Worm (Caenorhabditis elegans): ENCODE data around the gene tdo-2.

tdo-2 gene

DNA sequence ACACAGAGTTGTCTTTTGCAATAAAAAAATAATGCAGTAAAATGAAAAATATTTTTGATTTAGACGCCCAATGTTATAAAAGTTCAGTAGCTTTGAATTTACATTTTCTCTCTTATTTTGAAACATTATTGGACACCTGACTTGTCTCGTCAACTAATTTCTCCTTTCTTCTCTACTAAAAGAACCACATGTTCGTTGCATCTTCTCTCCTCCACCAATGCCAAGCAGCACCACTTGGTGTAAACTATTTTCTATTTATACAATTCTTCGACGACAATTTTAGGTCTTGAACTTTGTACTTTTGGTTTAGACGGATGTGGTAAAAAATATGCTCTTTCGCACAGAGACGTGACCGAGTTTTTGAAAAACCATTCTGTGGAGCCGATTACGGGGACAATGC, 10.9 kb upstream of the tdo-2 start:
- TF ChIP-seq xbp-1 (tag; optimal IDR thresholded peaks at IDR 0.05) (no peak), irx-1 (tag; optimal IDR thresholded peaks at IDR 0.05) (no peak), nhr-71 (tag; optimal IDR thresholded peaks at IDR 0.05) (peak; percentile 62), egl-13 (tag; optimal IDR thresholded peaks at IDR 0.05) (no peak), mdl-1 (tag; optimal IDR thresholded peaks at IDR 0.05) (no peak), unc-130 (tag; optimal IDR thresholded peaks at IDR 0.05) (no peak), efl-1 (optimal IDR thresholded peaks at IDR 0.05) (no peak), efl-1 (GFP tag; optimal IDR thresholded peaks at IDR 0.05 in 1 of 2) (no peak), rnt-1 (tag; optimal IDR thresholded peaks at IDR 0.05) (peak; percentile 50), mef-2 (tag; optimal IDR thresholded peaks at IDR 0.05) (peak; percentile 4), nhr-20 (tag; optimal IDR thresholded peaks at IDR 0.05) (peak; percentile 49), fkh-10 (GFP tag; optimal IDR thresholded peaks at IDR 0.05) (no peak), nhr-85 (tag) (peak; percentile 26), nhr-237 (tag; optimal IDR thresholded peaks at IDR 0.05) (no peak), ceh-88 (GFP tag; IDR thresholded peaks at IDR 0.05) (no peak), lsy-2 (tag; optimal IDR thresholded peaks at IDR 0.05) (peak in 1 of 2 experiments; percentile 34), ets-5 (GFP tag; IDR thresholded peaks at IDR 0.05) (no peak), dsc-1 (tag; optimal IDR thresholded peaks at IDR 0.05) (peak; percentile 49), nhr-19 (GFP tag; conservative IDR thresholded peaks at IDR 0.05) (peak; percentile 27), Y116A8C.19 (tag; optimal IDR thresholded peaks at IDR 0.05; ENCODE audit: borderline replicate concordance) (no peak), lin-14 (GFP tag; optimal IDR thresholded peaks at IDR 0.05) (peak; percentile 57), snpc-4 (tag; optimal IDR thresholded peaks at IDR 0.05) (no peak), elt-2 (tag; optimal IDR thresholded peaks at IDR 0.05) (no peak), nhr-90 (tag; optimal IDR thresholded peaks at IDR 0.05; ENCODE audit: poor library complexity) (no peak), jun-1 (tag; optimal IDR thresholded peaks at IDR 0.05) (no peak), hlh-17 (GFP tag; optimal IDR thresholded peaks at IDR 0.05; ENCODE audit: borderline replicate concordance) (no peak), nhr-84 (tag; optimal IDR thresholded peaks at IDR 0.05) (no peak), nhr-47 (tag; optimal IDR thresholded peaks at IDR 0.05) (no peak)

DNA sequence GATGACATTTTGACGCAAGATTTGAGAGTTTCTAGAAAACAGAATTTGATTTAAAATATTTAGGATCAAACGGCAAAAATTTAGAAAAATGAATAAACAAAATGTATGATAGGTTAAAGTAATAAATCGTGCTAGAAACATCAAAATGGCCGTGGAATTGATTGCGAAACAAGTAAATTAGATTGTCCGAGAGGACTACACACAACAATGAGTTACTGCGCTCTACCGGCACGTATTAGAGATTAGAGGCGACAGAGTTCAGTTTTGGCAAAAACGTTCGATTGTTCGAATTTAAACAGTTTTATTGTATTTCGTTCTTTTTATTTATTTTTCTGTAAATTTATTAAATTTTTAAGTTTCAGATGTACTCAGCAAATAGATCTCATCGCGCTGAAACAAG, 6.0 kb upstream of the tdo-2 start, which contains the start of the genes dnc-2 and bcl-7:
Gene dnc-2, minus strand, starts transcription at position 33 of the 400 bp plus-strand sequence.
Gene bcl-7, plus strand, starts transcription at position 363 of the 400 bp plus-strand sequence.
- TF ChIP-seq dpl-1 (GFP tag; optimal IDR thresholded peaks at IDR 0.05): peak; percentile 29 to 71 (median 53)
- TF ChIP-seq nhr-20 (tag; optimal IDR thresholded peaks at IDR 0.05): peak; percentile 65
- TF ChIP-seq elt-2 (tag; optimal IDR thresholded peaks at IDR 0.05): peak; percentile 16
- TF ChIP-seq pag-3 (tag; optimal IDR thresholded peaks at IDR 0.05; ENCODE audit: borderline replicate concordance, insufficient read depth): no peak
- peak in 2 of 6 experiments; percentile 18 to 36 for TF ChIP-seq elt-3 (tag; optimal IDR thresholded peaks at IDR 0.05)
- no peak for TF ChIP-seq nhr-28 (tag; optimal IDR thresholded peaks at IDR 0.05)
- TF ChIP-seq swsn-7 (tag; optimal IDR thresholded peaks at IDR 0.05): peak; percentile 63
- TF ChIP-seq sptf-1 (tag; optimal IDR thresholded peaks at IDR 0.05): no peak
- peak in 1 of 2 experiments; percentile 21 for TF ChIP-seq mdl-1 (tag; optimal IDR thresholded peaks at IDR 0.05)
- TF ChIP-seq lsy-2 (tag; optimal IDR thresholded peaks at IDR 0.05): peak; percentile 56 to 78
- TF ChIP-seq sup-37 (GFP tag; optimal IDR thresholded peaks at IDR 0.05): no peak
- peak; percentile 89 for TF ChIP-seq lin-14 (GFP tag; optimal IDR thresholded peaks at IDR 0.05)
- TF ChIP-seq ama-1 (optimal IDR thresholded peaks at IDR 0.05): no peak
- TF ChIP-seq aly-2 (tag; optimal IDR thresholded peaks at IDR 0.05): no peak
- peak; percentile 72 for TF ChIP-seq nhr-47 (tag; optimal IDR thresholded peaks at IDR 0.05)
- no peak for TF ChIP-seq nhr-77 (tag; optimal IDR thresholded peaks at IDR 0.05)
- no peak for TF ChIP-seq pqm-1 (tag; optimal IDR thresholded peaks at IDR 0.05)
- peak; percentile 51 for TF ChIP-seq blmp-1 (tag; optimal IDR thresholded peaks at IDR 0.05)
- no peak for TF ChIP-seq unc-98 (GFP tag; IDR thresholded peaks at IDR 0.05)
- peak; percentile 29 for TF ChIP-seq C16A3.4 (tag; optimal IDR thresholded peaks at IDR 0.05)
- no peak for TF ChIP-seq sox-4 (tag; optimal IDR thresholded peaks at IDR 0.05)
- peak; percentile 8 for TF ChIP-seq unc-86 (tag; optimal IDR thresholded peaks at IDR 0.05)
- no peak for TF ChIP-seq aha-1 (tag; optimal IDR thresholded peaks at IDR 0.05)
- TF ChIP-seq fkh-4 (tag; optimal IDR thresholded peaks at IDR 0.05; ENCODE audit: borderline replicate concordance): no peak
- TF ChIP-seq alr-1 (tag; optimal IDR thresholded peaks at IDR 0.05; ENCODE audit: borderline replicate concordance): no peak
- TF ChIP-seq unc-62 (GFP tag; optimal IDR thresholded peaks at IDR 0.05): no peak
- peak; percentile 70 to 79 for TF ChIP-seq efl-1 (optimal IDR thresholded peaks at IDR 0.05)
- TF ChIP-seq efl-1 (GFP tag; optimal IDR thresholded peaks at IDR 0.05 in 1 of 2): peak; percentile 66 to 92
- TF ChIP-seq C04F5.9 (tag; optimal IDR thresholded peaks at IDR 0.05): peak; percentile 2
- peak; percentile 31 for TF ChIP-seq nhr-90 (tag; optimal IDR thresholded peaks at IDR 0.05; ENCODE audit: poor library complexity)
- TF ChIP-seq tbx-2 (tag; optimal IDR thresholded peaks at IDR 0.05): peak; percentile 38
- peak; percentile 69 for TF ChIP-seq nhr-71 (tag; optimal IDR thresholded peaks at IDR 0.05)
- TF ChIP-seq Y116A8C.19 (tag; optimal IDR thresholded peaks at IDR 0.05; ENCODE audit: borderline replicate concordance): no peak
- TF ChIP-seq F16B12.6 (tag; optimal IDR thresholded peaks at IDR 0.05): peak; percentile 45
- TF ChIP-seq rnt-1 (tag; optimal IDR thresholded peaks at IDR 0.05): peak; percentile 66
- TF ChIP-seq unc-130 (tag; optimal IDR thresholded peaks at IDR 0.05): no peak
- peak; percentile 51 for TF ChIP-seq nhr-19 (GFP tag; conservative IDR thresholded peaks at IDR 0.05)

Data from whole organism, L1 larva.